Fruit fly (Drosophila melanogaster): Measurements from ENCODE around the gene rogdi.
A peak's percentile ranks its signal among the peaks of the same experiment; 100 is the strongest.

rogdi gene

dm6 chr3L:17007496-17007895, 41.8 kb upstream of the rogdi start:
- TF ChIP-seq kay (GFP tag; ENCODE audit: borderline replicate concordance) (peak; percentile 88), cic (GFP tag; optimal IDR thresholded peaks at IDR 0.05) (peak; percentile 7), bab1 (GFP tag; optimal IDR thresholded peaks at IDR 0.05) (no peak)

dm6 chr3L:17007945-17008344, 41.4 kb upstream of the rogdi start:
- TF ChIP-seq CG12768 (GFP tag; optimal IDR thresholded peaks at IDR 0.05) = peak; percentile 75
- TF ChIP-seq CG5204 (GFP tag; optimal IDR thresholded peaks at IDR 0.05) = no peak
- peak in 1 of 2 experiments; percentile 19 for TF ChIP-seq cnc (optimal IDR thresholded peaks at IDR 0.05)
- no peak for TF ChIP-seq cic (GFP tag; optimal IDR thresholded peaks at IDR 0.05)
- no peak for TF ChIP-seq bab1 (GFP tag; optimal IDR thresholded peaks at IDR 0.05)
- TF ChIP-seq pad (GFP tag; optimal IDR thresholded peaks at IDR 0.05) = no peak
- TF ChIP-seq Mnt (GFP tag; optimal IDR thresholded peaks at IDR 0.05) = no peak

- TF ChIP-seq Mnt (GFP tag; optimal IDR thresholded peaks at IDR 0.05) = no peak
- TF ChIP-seq CG1620 (GFP tag; optimal IDR thresholded peaks at IDR 0.05) = no peak
- peak; percentile 9 for TF ChIP-seq toe (GFP tag; optimal IDR thresholded peaks at IDR 0.05)
- TF ChIP-seq Clk (GFP tag; optimal IDR thresholded peaks at IDR 0.05) = no peak
- no peak for TF ChIP-seq pad (GFP tag; optimal IDR thresholded peaks at IDR 0.05)
- peak; percentile 47 for TF ChIP-seq cic (GFP tag; optimal IDR thresholded peaks at IDR 0.05)
- peak; percentile 12 for TF ChIP-seq tj (GFP tag; optimal IDR thresholded peaks at IDR 0.05)
- TF ChIP-seq CG7045 (GFP tag; optimal IDR thresholded peaks at IDR 0.05) = no peak
- TF ChIP-seq CG33017 (tag; optimal IDR thresholded peaks at IDR 0.05) = peak; percentile 2
- TF ChIP-seq kay (GFP tag; ENCODE audit: borderline replicate concordance) = peak; percentile 63
- no peak for TF ChIP-seq bab1 (GFP tag; optimal IDR thresholded peaks at IDR 0.05)
These were observed 40.4 kb upstream of the rogdi start for dm6 chr3L:17008911-17009364.

dm6 chr3L:17009715-17010491, 39.4 kb upstream of the rogdi start:
- TF ChIP-seq CG7045 (GFP tag; optimal IDR thresholded peaks at IDR 0.05) (peak; percentile 53), CG5204 (GFP tag; optimal IDR thresholded peaks at IDR 0.05) (peak; percentile 53), Crg-1 (GFP tag; optimal IDR thresholded peaks at IDR 0.05) (peak; percentile 2), Mnt (GFP tag; optimal IDR thresholded peaks at IDR 0.05) (peak; percentile 92), kay (GFP tag; ENCODE audit: borderline replicate concordance) (no peak), pad (GFP tag; optimal IDR thresholded peaks at IDR 0.05) (peak; percentile 91), ovo (GFP tag; optimal IDR thresholded peaks at IDR 0.05) (peak; percentile 82), toe (GFP tag; optimal IDR thresholded peaks at IDR 0.05) (no peak), cnc (optimal IDR thresholded peaks at IDR 0.05) (peak in 1 of 2 experiments; percentile 76), tj (GFP tag; optimal IDR thresholded peaks at IDR 0.05) (peak; percentile 92), CG11617 (GFP tag; optimal IDR thresholded peaks at IDR 0.05) (peak; percentile 28), CG14711 (tag; optimal IDR thresholded peaks at IDR 0.05) (no peak), CG7101 (tag; optimal IDR thresholded peaks at IDR 0.05) (peak; percentile 44), Clk (GFP tag; optimal IDR thresholded peaks at IDR 0.05) (peak; percentile 38), cic (GFP tag; optimal IDR thresholded peaks at IDR 0.05) (peak; percentile 99), bab1 (GFP tag; optimal IDR thresholded peaks at IDR 0.05) (peak; percentile 74), CG12768 (GFP tag; optimal IDR thresholded peaks at IDR 0.05) (peak; percentile 92), CG1620 (GFP tag; optimal IDR thresholded peaks at IDR 0.05) (peak; percentile 17), CG33017 (tag; optimal IDR thresholded peaks at IDR 0.05) (peak; percentile 69), Hr96 (GFP tag; optimal IDR thresholded peaks at IDR 0.05) (peak; percentile 78)

dm6 chr3L:17010492-17011303, 38.6 kb upstream of the rogdi start:
- TF ChIP-seq Clk (GFP tag; optimal IDR thresholded peaks at IDR 0.05) (no peak), toe (GFP tag; optimal IDR thresholded peaks at IDR 0.05) (no peak), CG5204 (GFP tag; optimal IDR thresholded peaks at IDR 0.05) (no peak), Hr96 (GFP tag; optimal IDR thresholded peaks at IDR 0.05) (peak; percentile 18), CG7045 (GFP tag; optimal IDR thresholded peaks at IDR 0.05) (no peak), cic (GFP tag; optimal IDR thresholded peaks at IDR 0.05) (peak; percentile 48), CG12768 (GFP tag; optimal IDR thresholded peaks at IDR 0.05) (peak; percentile 35), CG11617 (GFP tag; optimal IDR thresholded peaks at IDR 0.05) (no peak), cnc (optimal IDR thresholded peaks at IDR 0.05) (peak in 1 of 2 experiments; percentile 19), CG14711 (tag; optimal IDR thresholded peaks at IDR 0.05) (no peak), kay (GFP tag; ENCODE audit: borderline replicate concordance) (peak; percentile 91), Mnt (GFP tag; optimal IDR thresholded peaks at IDR 0.05) (no peak), bab1 (GFP tag; optimal IDR thresholded peaks at IDR 0.05) (no peak), CG33017 (tag; optimal IDR thresholded peaks at IDR 0.05) (no peak)

- peak; percentile 6 for TF ChIP-seq Mnt (GFP tag; optimal IDR thresholded peaks at IDR 0.05)
- no peak for TF ChIP-seq CG14711 (tag; optimal IDR thresholded peaks at IDR 0.05)
- TF ChIP-seq ovo (GFP tag; optimal IDR thresholded peaks at IDR 0.05) = peak; percentile 60
- TF ChIP-seq cnc (optimal IDR thresholded peaks at IDR 0.05) = no peak
These were observed 37.8 kb upstream of the rogdi start for dm6 chr3L:17011351-17012016.
